Worm (Caenorhabditis elegans) whole organism, early embryonic: Measurements from ENCODE around the gene arp-11.

Experiments used
- ceh-13 ChIP-seq: fragments of 200-800 bp; sonication (Bioruptor generic); optimal IDR thresholded peaks from 2 replicates; lab custom pipeline; 2018; ENCODE audit warnings: mild to moderate bottlenecking, missing genetic modification characterization, missing compliant biosample characterization

Gene arp-11

DNA sequence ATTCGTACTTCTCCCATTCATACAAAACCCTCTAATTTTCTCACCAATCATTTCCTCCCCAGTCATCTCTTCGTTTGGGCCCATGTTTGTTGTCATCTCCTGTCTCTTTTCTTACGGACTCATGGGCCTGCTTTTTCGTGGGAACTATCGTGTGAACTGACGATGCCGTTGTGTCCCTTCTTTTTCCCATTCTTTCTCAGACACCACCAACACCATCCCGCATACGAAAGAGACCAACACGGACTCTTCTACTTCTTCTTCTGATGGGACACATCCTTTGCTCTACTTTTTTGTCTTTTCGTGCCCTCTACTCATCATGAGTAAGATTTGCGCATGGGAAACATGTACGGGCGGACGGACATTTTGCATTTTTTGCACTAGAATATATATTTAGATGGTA is 51.7 kb downstream of the arp-11 start:
- no peak for TF ChIP-seq ceh-13 (GFP tag; lab: Kevin White, UChicago)
